Worm (Caenorhabditis elegans) whole organism, L4 larva: Measurements from ENCODE around the gene wbp-2.
A peak's percentile ranks its signal among the peaks of the same experiment; 100 is the strongest.

ENCODE experiments used
- F10B5.3 ChIP-seq: sonication (generic microtip); optimal IDR thresholded peaks from 2 replicates; lab custom pipeline; 2016; ENCODE audit warnings: mild to moderate bottlenecking, missing genetic modification characterization, missing compliant biosample characterization
- F44E2.7 ChIP-seq: fragments of 200-800 bp; sonication (Bioruptor generic); IDR thresholded peaks from 2 replicates; pipeline ENCODE4 v2.1.2; 2022; ENCODE audit warnings: missing genetic modification characterization, missing compliant biosample characterization
- R02D3.7 ChIP-seq: fragments of 150-350 bp; sonication (generic microtip); optimal IDR thresholded peaks from 3 replicates; lab custom pipeline; 2014; ENCODE audit warnings: missing biosample characterization, missing genetic modification characterization
- T20F7.1 ChIP-seq: fragments of 200-800 bp; sonication (Bioruptor generic); optimal IDR thresholded peaks from 2 replicates; lab custom pipeline; 2018; ENCODE audit warnings: mild to moderate bottlenecking, missing genetic modification characterization, missing compliant biosample characterization
- Y48G9A.11 ChIP-seq: fragments of 200-800 bp; sonication (Bioruptor generic); IDR thresholded peaks from 2 replicates; pipeline ENCODE4 v1.3.6; 2022; ENCODE audit warnings: missing genetic modification reagents, missing genetic modification characterization, missing compliant biosample characterization
- Y5F2A.4 ChIP-seq: fragments of 200-800 bp; sonication (Bioruptor generic); optimal IDR thresholded peaks from 2 replicates; lab custom pipeline; 2018; ENCODE audit warnings: mild to moderate bottlenecking, missing genetic modification characterization, missing compliant biosample characterization
- ZK546.5 ChIP-seq, 2 experiments: sonication (generic microtip); optimal IDR thresholded peaks; 2 replicates each; lab custom pipeline; 2017; ENCODE audit warnings: missing biosample characterization in 2 of 2, missing genetic modification characterization in 2 of 2
- ceh-82 ChIP-seq: sonication (generic microtip); optimal IDR thresholded peaks from 2 replicates; lab custom pipeline; 2017; ENCODE audit warnings: missing biosample characterization, missing genetic modification characterization
- cey-2 ChIP-seq: sonication (generic microtip); optimal IDR thresholded peaks from 3 replicates; lab custom pipeline; 2017; ENCODE audit warnings: missing genetic modification characterization, mild to moderate bottlenecking, missing compliant biosample characterization, antibody characterized with exemption, borderline replicate concordance; ENCODE audit not compliant: insufficient read depth
- daf-16 ChIP-seq, 3 experiments: sonication (generic microtip); optimal IDR thresholded peaks; 2 replicates each; lab custom pipeline; 2016 to 2017; ENCODE audit warnings: missing genetic modification characterization in 3 of 3, missing genetic modification reagents in 3 of 3, mild to moderate bottlenecking in 2 of 3, missing compliant biosample characterization in 2 of 3, missing biosample characterization in 1 of 3, moderate library complexity in 1 of 3
- daf-8 ChIP-seq: fragments of 200-800 bp; sonication (Bioruptor generic); IDR thresholded peaks from 2 replicates; pipeline ENCODE4 v1.3.6; 2022; ENCODE audit warnings: missing genetic modification characterization, missing compliant biosample characterization
- dmd-6 ChIP-seq: fragments of 200-800 bp; sonication (Bioruptor generic); IDR thresholded peaks from 2 replicates; pipeline ENCODE4 v1.3.6; 2022; ENCODE audit warnings: missing genetic modification reagents, missing genetic modification characterization, missing compliant biosample characterization
- dpl-1 ChIP-seq: fragments of 150-350 bp; optimal IDR thresholded peaks from 2 replicates; lab custom pipeline; 2014; ENCODE audit warnings: missing biosample characterization, missing genetic modification reagents, missing genetic modification characterization
- duxl-1 ChIP-seq: sonication (generic microtip); optimal IDR thresholded peaks from 2 replicates; lab custom pipeline; 2016; ENCODE audit warnings: mild to moderate bottlenecking, missing genetic modification characterization, moderate library complexity, missing compliant biosample characterization; ENCODE audit not compliant: poor library complexity
- dve-1 ChIP-seq: sonication (generic microtip); optimal IDR thresholded peaks from 2 replicates; lab custom pipeline; 2017; ENCODE audit warnings: antibody characterized with exemption, mild to moderate bottlenecking, missing genetic modification characterization, missing compliant biosample characterization; ENCODE audit not compliant: insufficient read depth
- egl-43 ChIP-seq: fragments of 200-800 bp; sonication (Bioruptor generic); IDR thresholded peaks from 2 replicates; pipeline ENCODE4 v1.3.6; 2022; ENCODE audit warnings: missing genetic modification reagents, missing genetic modification characterization, missing compliant biosample characterization
- fkh-10 ChIP-seq: fragments of 150-350 bp; optimal IDR thresholded peaks from 2 replicates; lab custom pipeline; 2014; ENCODE audit warnings: missing biosample characterization, missing genetic modification reagents, missing genetic modification characterization
- hif-1 ChIP-seq, 2 experiments: sonication (generic microtip); optimal IDR thresholded peaks; 2 replicates each; lab custom pipeline; 2016 to 2017; ENCODE audit warnings: missing compliant biosample characterization in 2 of 2, missing genetic modification characterization in 2 of 2, missing genetic modification reagents in 2 of 2, missing genotype in 2 of 2, mild to moderate bottlenecking in 1 of 2
- hlh-11 ChIP-seq: fragments of 200-800 bp; sonication (Bioruptor generic); optimal IDR thresholded peaks from 2 replicates; lab custom pipeline; 2018; ENCODE audit warnings: mild to moderate bottlenecking, missing genetic modification characterization, missing compliant biosample characterization
- hlh-30 ChIP-seq: sonication (generic microtip); optimal IDR thresholded peaks from 2 replicates; lab custom pipeline; 2017; ENCODE audit warnings: antibody characterized with exemption, mild to moderate bottlenecking, missing genetic modification characterization, missing compliant biosample characterization; ENCODE audit not compliant: insufficient read depth
- jun-1 ChIP-seq: fragments of 150-350 bp; optimal IDR thresholded peaks from 2 replicates; lab custom pipeline; 2014; ENCODE audit warnings: missing biosample characterization, missing genetic modification reagents, missing genetic modification characterization
- lim-7 ChIP-seq: fragments of 200-800 bp; sonication (Bioruptor generic); IDR thresholded peaks from 2 replicates; pipeline ENCODE4 v1.3.6; 2022; ENCODE audit warnings: missing genetic modification characterization, missing compliant biosample characterization
- lin-1 ChIP-seq: fragments of 200-800 bp; sonication (Bioruptor generic); IDR thresholded peaks from 2 replicates; pipeline ENCODE4 v1.3.6; 2022; ENCODE audit warnings: missing genetic modification reagents, missing genetic modification characterization, missing compliant biosample characterization
- lin-13 ChIP-seq: fragments of 150-350 bp; optimal IDR thresholded peaks from 2 replicates; lab custom pipeline; 2014; ENCODE audit warnings: missing biosample characterization, missing genetic modification reagents, missing genetic modification characterization
- lsy-2 ChIP-seq, 2 experiments: fragments of 150-350 bp in 1 of 2; sonication (generic microtip) in 1 of 2; optimal IDR thresholded peaks; 2 replicates each; lab custom pipeline; 2014 to 2017; ENCODE audit warnings: missing biosample characterization in 2 of 2, missing genetic modification characterization in 2 of 2
- mep-1 ChIP-seq: fragments of 150-350 bp; sonication (generic microtip); optimal IDR thresholded peaks from 3 replicates; lab custom pipeline; 2014; ENCODE audit warnings: missing biosample characterization, missing genetic modification characterization
- mes-2 ChIP-seq: sonication (generic microtip); optimal IDR thresholded peaks from 2 replicates; lab custom pipeline; 2016; ENCODE audit warnings: missing genotype, mild to moderate bottlenecking, missing genetic modification characterization, missing compliant biosample characterization; ENCODE audit not compliant: poor library complexity, severe bottlenecking
- mxl-2 ChIP-seq: fragments of 200-800 bp; sonication (Bioruptor generic); conservative IDR thresholded peaks from 2 replicates; pipeline ENCODE4 v1.3.6; 2022; ENCODE audit warnings: missing genetic modification reagents, missing genetic modification characterization, missing compliant biosample characterization
- mxl-3 ChIP-seq: fragments of 200-800 bp; sonication (Bioruptor generic); optimal IDR thresholded peaks from 2 replicates; lab custom pipeline; 2018; ENCODE audit warnings: mild to moderate bottlenecking, missing genetic modification characterization, missing compliant biosample characterization
- nhr-10 ChIP-seq: fragments of 150-350 bp; optimal IDR thresholded peaks from 2 replicates; lab custom pipeline; 2014; ENCODE audit warnings: missing biosample characterization, missing genetic modification characterization
- nhr-11 ChIP-seq: fragments of 150-350 bp; optimal IDR thresholded peaks from 2 replicates; lab custom pipeline; 2014; ENCODE audit warnings: missing biosample characterization, missing genetic modification characterization
- nhr-111 ChIP-seq: fragments of 200-800 bp; sonication (Bioruptor generic); optimal IDR thresholded peaks from 2 replicates; lab custom pipeline; 2018; ENCODE audit warnings: mild to moderate bottlenecking, missing genetic modification characterization, missing compliant biosample characterization
- nhr-25 ChIP-seq: sonication (generic microtip); optimal IDR thresholded peaks from 2 replicates; lab custom pipeline; 2017; ENCODE audit warnings: missing genetic modification characterization, mild to moderate bottlenecking, missing compliant biosample characterization, antibody characterized with exemption, moderate library complexity, borderline replicate concordance; ENCODE audit not compliant: insufficient read depth
- nhr-28 ChIP-seq: fragments of 150-350 bp; optimal IDR thresholded peaks from 2 replicates; lab custom pipeline; 2014; ENCODE audit warnings: missing biosample characterization, missing genetic modification characterization
- nhr-77 ChIP-seq: fragments of 150-350 bp; optimal IDR thresholded peaks from 2 replicates; lab custom pipeline; 2014; ENCODE audit warnings: missing biosample characterization, missing genetic modification characterization
- pha-4 ChIP-seq, 2 experiments: fragments of 150-350 bp in 1 of 2; fragments of 200-800 bp in 1 of 2; sonication (Bioruptor generic) in 1 of 2; IDR thresholded peaks in 1 of 2; optimal IDR thresholded peaks in 1 of 2; 2 replicates each; pipeline versions ENCODE4 v1.3.6 to Lab custom; 2014 to 2022; ENCODE audit warnings: missing genetic modification characterization in 2 of 2, missing genetic modification reagents in 2 of 2, missing biosample characterization in 1 of 2, missing compliant biosample characterization in 1 of 2
- saeg-2 ChIP-seq: fragments of 200-800 bp; sonication (Bioruptor generic); IDR thresholded peaks from 2 replicates; pipeline ENCODE4 v1.3.6; 2022; ENCODE audit warnings: missing genetic modification reagents, missing genetic modification characterization, missing compliant biosample characterization
- sdz-12 ChIP-seq: fragments of 200-800 bp; sonication (Bioruptor generic); optimal IDR thresholded peaks from 2 replicates; lab custom pipeline; 2018; ENCODE audit warnings: mild to moderate bottlenecking, missing genetic modification characterization, missing compliant biosample characterization
- set-16 ChIP-seq: fragments of 200-800 bp; sonication (Bioruptor generic); IDR thresholded peaks from 2 replicates; pipeline ENCODE4 v1.3.6; 2022; ENCODE audit warnings: missing genetic modification reagents, missing genetic modification characterization, missing compliant biosample characterization
- skn-1 ChIP-seq: fragments of 150-350 bp; optimal IDR thresholded peaks from 2 replicates; lab custom pipeline; 2014; ENCODE audit warnings: missing biosample characterization, missing genetic modification characterization
- spr-1 ChIP-seq: sonication (generic microtip); optimal IDR thresholded peaks from 2 replicates; lab custom pipeline; 2016; ENCODE audit warnings: mild to moderate bottlenecking, missing genetic modification characterization, missing compliant biosample characterization
- unc-62 ChIP-seq, 3 experiments: fragments of 150-350 bp in 1 of 3; sonication (generic microtip); optimal IDR thresholded peaks in 2 of 3; peaks in 1 of 3; 1 replicate in 1 of 3; 2 replicates in 2 of 3; lab custom pipeline; 2014 to 2017; ENCODE audit warnings: missing biosample characterization in 3 of 3, missing genetic modification characterization in 3 of 3, missing genetic modification reagents in 3 of 3, missing genotype in 1 of 3
- vab-7 ChIP-seq: fragments of 200-800 bp; sonication (Bioruptor generic); IDR thresholded peaks from 2 replicates; pipeline ENCODE4 v1.3.6; 2022; ENCODE audit warnings: missing genetic modification reagents, missing genetic modification characterization, missing compliant biosample characterization
- zag-1 ChIP-seq: fragments of 150-350 bp; optimal IDR thresholded peaks from 2 replicates; lab custom pipeline; 2014; ENCODE audit warnings: missing biosample characterization, missing genetic modification characterization
- zip-2 ChIP-seq: fragments of 150-350 bp; optimal IDR thresholded peaks from 2 replicates; lab custom pipeline; 2014; ENCODE audit warnings: missing biosample characterization, missing genetic modification characterization
- ztf-11 ChIP-seq: fragments of 150-350 bp; optimal IDR thresholded peaks from 2 replicates; lab custom pipeline; 2014; ENCODE audit warnings: missing biosample characterization, missing genetic modification characterization
- ztf-7 ChIP-seq: fragments of 150-350 bp; optimal IDR thresholded peaks from 2 replicates; lab custom pipeline; 2014; ENCODE audit warnings: missing biosample characterization, missing genetic modification characterization

wbp-2 gene

DNA sequence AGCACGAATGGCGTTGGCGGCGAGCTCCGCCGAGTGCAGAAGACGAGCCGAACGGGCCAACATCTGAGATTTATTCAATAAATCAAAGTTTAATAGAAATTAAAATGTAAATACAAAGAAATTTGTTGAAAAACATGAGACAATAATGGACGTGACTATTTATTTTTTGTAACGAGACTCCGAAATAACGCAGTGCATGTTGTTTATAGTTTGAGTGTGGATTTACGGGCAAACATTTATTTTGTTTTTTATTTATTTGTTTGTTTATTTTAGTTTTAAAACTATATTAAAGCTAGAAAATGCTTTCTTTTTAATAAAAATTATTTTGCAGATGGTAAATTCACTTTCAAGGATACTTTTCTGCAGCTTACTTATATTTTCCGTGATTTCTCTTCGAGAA is 23.1 kb downstream of the wbp-2 start, which contains the start of the genes sdhb-1 and cup-15 (continued):
- TF ChIP-seq Y48G9A.11 (GFP tag; lab: Robert Waterston, UW) (peak; percentile 73), hif-1 (tag; optimal IDR thresholded peaks at IDR 0.05; lab: Kevin White, UChicago) (peak in 1 of 2 experiments; percentile 88), daf-16 (GFP tag; optimal IDR thresholded peaks at IDR 0.05; lab: Kevin White, UChicago) (no peak), daf-16 (tag; optimal IDR thresholded peaks at IDR 0.05; lab: Kevin White, UChicago) (peak; percentile 27), fkh-10 (GFP tag; lab: Kevin White, UChicago) (no peak), mxl-2 (GFP tag; lab: Robert Waterston, UW) (no peak), hlh-30 (tag; lab: Kevin White, UChicago) (peak; percentile 25), nhr-111 (no peak), jun-1 (tag; lab: Kevin White, UChicago) (no peak), nhr-77 (tag; lab: Kevin White, UChicago) (peak; percentile 3), daf-8 (GFP tag; lab: Robert Waterston, UW) (no peak), set-16 (no peak), R02D3.7 (tag; lab: Kevin White, UChicago) (peak; percentile 76), dmd-6 (GFP tag; lab: Robert Waterston, UW) (no peak), sdz-12 (GFP tag; lab: Kevin White, UChicago) (no peak), duxl-1 (tag; lab: Kevin White, UChicago) (no peak), mep-1 (tag; lab: Kevin White, UChicago) (no peak), ztf-11 (tag; lab: Kevin White, UChicago) (no peak), ZK546.5 (tag; optimal IDR thresholded peaks at IDR 0.05; lab: Kevin White, UChicago) (no peak), spr-1 (tag; lab: Kevin White, UChicago) (no peak), F44E2.7 (GFP tag; lab: Robert Waterston, UW) (no peak), saeg-2 (GFP tag; lab: Robert Waterston, UW) (no peak), zag-1 (tag; lab: Kevin White, UChicago) (no peak), hlh-11 (tag; lab: Kevin White, UChicago) (no peak), lin-1 (GFP tag; lab: Robert Waterston, UW) (no peak), T20F7.1 (peak; percentile 91), nhr-10 (no peak), lim-7 (GFP tag; lab: Robert Waterston, UW) (no peak), ceh-82 (no peak), pha-4 (GFP tag; IDR thresholded peaks at IDR 0.05; lab: Robert Waterston, UW) (no peak), pha-4 (tag; optimal IDR thresholded peaks at IDR 0.05; lab: Kevin White, UChicago) (no peak)
- TF ChIP-seq, all 104 proteins: peak for 8

ce11 chrII:9356723-9357122 is 27.1 kb downstream of the wbp-2 start:
- TF ChIP-seq lin-1 (GFP tag; lab: Robert Waterston, UW): no peak
- TF ChIP-seq nhr-28 (tag; lab: Kevin White, UChicago): peak; percentile 71
- no peak for TF ChIP-seq ceh-82
- TF ChIP-seq lin-13: no peak
- peak in 1 of 2 experiments; percentile 43 for TF ChIP-seq unc-62 (GFP tag; optimal IDR thresholded peaks at IDR 0.05 in 1 of 2; lab: Kevin White, UChicago)
- TF ChIP-seq unc-62 (tag; optimal IDR thresholded peaks at IDR 0.05; lab: Kevin White, UChicago): no peak
- TF ChIP-seq Y5F2A.4 (GFP tag; lab: Kevin White, UChicago): no peak
- peak; percentile 1 for TF ChIP-seq ztf-7 (tag; lab: Kevin White, UChicago)
- peak; percentile 57 for TF ChIP-seq hlh-30 (tag; lab: Kevin White, UChicago)
- peak; percentile 76 for TF ChIP-seq hlh-11 (tag; lab: Kevin White, UChicago)
- TF ChIP-seq mes-2: peak; percentile 19
- peak; percentile 16 for TF ChIP-seq dve-1 (tag; lab: Kevin White, UChicago)
- TF ChIP-seq vab-7 (GFP tag; lab: Robert Waterston, UW): no peak
- no peak for TF ChIP-seq F10B5.3 (tag; lab: Kevin White, UChicago)
- peak; percentile 90 for TF ChIP-seq mxl-3
- TF ChIP-seq nhr-25 (tag; lab: Kevin White, UChicago): peak; percentile 21
- TF ChIP-seq zip-2: no peak
- TF ChIP-seq ztf-11 (tag; lab: Kevin White, UChicago): no peak
- TF ChIP-seq skn-1 (tag; lab: Kevin White, UChicago): no peak
- no peak for TF ChIP-seq cey-2 (tag; lab: Kevin White, UChicago)
- peak; percentile 19 for TF ChIP-seq dpl-1
- TF ChIP-seq egl-43 (GFP tag; lab: Robert Waterston, UW): peak; percentile 53; the same call in 1 of the 2 replicates
- peak; percentile 7 for TF ChIP-seq nhr-11 (tag; lab: Kevin White, UChicago)
- TF ChIP-seq lsy-2 (tag; optimal IDR thresholded peaks at IDR 0.05; lab: Kevin White, UChicago): peak in 1 of 2 experiments; percentile 47
- TF ChIP-seq hif-1 (tag; optimal IDR thresholded peaks at IDR 0.05; lab: Kevin White, UChicago): peak in 1 of 2 experiments; percentile 56
